Fruit fly (Drosophila melanogaster) whole organism, embryonic: ENCODE measurements around the gene ArfGAP3.

ENCODE experiments used
- Atf3 ChIP-seq: fragments of 200-800 bp; sonication (Bioruptor generic); optimal IDR thresholded peaks from 3 replicates; lab custom pipeline; 2016; ENCODE audit warnings: missing biosample characterization, missing genetic modification characterization
- Bgb ChIP-seq: fragments of 200-800 bp; sonication (Bioruptor generic); IDR thresholded peaks from 2 replicates; pipeline ENCODE4 v1.3.6; 2022; ENCODE audit warnings: missing biosample characterization, missing genetic modification characterization; ENCODE audit not compliant: partially characterized antibody
- CG11504 ChIP-seq: fragments of 200-800 bp; sonication (Bioruptor generic); optimal IDR thresholded peaks from 3 replicates; lab custom pipeline; 2019; ENCODE audit warnings: missing biosample characterization, mild to moderate bottlenecking, missing genetic modification characterization, moderate library complexity
- CG13775 ChIP-seq: fragments of 200-800 bp; sonication (Bioruptor generic); optimal IDR thresholded peaks from 3 replicates; lab custom pipeline; 2017; ENCODE audit warnings: missing biosample characterization, mild to moderate bottlenecking, missing genetic modification characterization
- CG13894 ChIP-seq: fragments of 200-800 bp; sonication (Bioruptor generic); optimal IDR thresholded peaks from 3 replicates; lab custom pipeline; 2018; ENCODE audit warnings: missing biosample characterization, mild to moderate bottlenecking, missing genetic modification characterization, moderate library complexity
- CG15073 ChIP-seq: fragments of 200-800 bp; sonication (Bioruptor generic); optimal IDR thresholded peaks from 2 replicates; lab custom pipeline; 2016; ENCODE audit warnings: missing biosample characterization, missing genetic modification characterization
- CG15514 ChIP-seq: fragments of 200-800 bp; sonication (Bioruptor generic); optimal IDR thresholded peaks from 3 replicates; lab custom pipeline; 2017; ENCODE audit warnings: missing biosample characterization, missing genetic modification characterization, mild to moderate bottlenecking, moderate library complexity, missing genetic modification reagents
- CG1647 ChIP-seq: fragments of 200-800 bp; sonication (Bioruptor generic); optimal IDR thresholded peaks from 3 replicates; lab custom pipeline; 2016; ENCODE audit warnings: missing biosample characterization, missing genetic modification characterization
- CG16813 ChIP-seq: fragments of 200-800 bp; sonication (Bioruptor generic); IDR thresholded peaks from 3 replicates; pipeline ENCODE4 v1.3.6; 2022; ENCODE audit warnings: missing biosample characterization, missing genetic modification characterization; ENCODE audit not compliant: partially characterized antibody
- CG17912 ChIP-seq: fragments of 200-800 bp; sonication (Bioruptor generic); optimal IDR thresholded peaks from 2 replicates; lab custom pipeline; 2018; ENCODE audit warnings: missing biosample characterization, mild to moderate bottlenecking, missing genetic modification characterization
- CG18476 ChIP-seq: fragments of 200-800 bp; sonication (Bioruptor generic); optimal IDR thresholded peaks from 2 replicates; lab custom pipeline; 2016; ENCODE audit warnings: missing biosample characterization, mild to moderate bottlenecking, missing genetic modification characterization
- CG2129 ChIP-seq: fragments of 200-800 bp; sonication (Bioruptor generic); IDR thresholded peaks from 2 replicates; pipeline ENCODE4 v1.3.6; 2022; ENCODE audit warnings: missing biosample characterization, missing genetic modification characterization; ENCODE audit not compliant: partially characterized antibody
- CG2202 ChIP-seq: fragments of 200-800 bp; sonication (Bioruptor generic); optimal IDR thresholded peaks from 2 replicates; lab custom pipeline; 2018; ENCODE audit warnings: missing biosample characterization, mild to moderate bottlenecking, missing genetic modification characterization
- CG2678 ChIP-seq: fragments of 200-800 bp; sonication (Bioruptor generic); optimal IDR thresholded peaks from 3 replicates; lab custom pipeline; 2019; ENCODE audit warnings: missing biosample characterization, mild to moderate bottlenecking, missing genetic modification characterization, moderate library complexity
- CG32772 ChIP-seq: fragments of 200-800 bp; sonication (Bioruptor generic); IDR thresholded peaks from 2 replicates; pipeline ENCODE4 v1.3.6; 2022; ENCODE audit warnings: missing biosample characterization, missing genetic modification characterization
- CG33213 ChIP-seq: fragments of 200-800 bp; sonication (Bioruptor generic); optimal IDR thresholded peaks from 3 replicates; lab custom pipeline; 2016; ENCODE audit warnings: missing biosample characterization, missing genetic modification characterization
- CG4360 ChIP-seq: fragments of 200-800 bp; sonication (Bioruptor generic); IDR thresholded peaks from 2 replicates; pipeline ENCODE4 v1.3.6; 2022; ENCODE audit warnings: missing biosample characterization, missing genetic modification characterization
- CG4820 ChIP-seq: fragments of 200-800 bp; sonication (Bioruptor generic); optimal IDR thresholded peaks from 3 replicates; lab custom pipeline; 2016; ENCODE audit warnings: missing biosample characterization, missing genetic modification characterization
- CG5180 ChIP-seq: fragments of 200-800 bp; sonication (Bioruptor generic); optimal IDR thresholded peaks from 3 replicates; lab custom pipeline; 2017; ENCODE audit warnings: missing biosample characterization, missing genetic modification characterization, mild to moderate bottlenecking, moderate library complexity, missing genetic modification reagents
- CG9876 ChIP-seq: fragments of 200-800 bp; sonication (Bioruptor generic); optimal IDR thresholded peaks from 2 replicates; lab custom pipeline; 2016; ENCODE audit warnings: missing biosample characterization, missing genetic modification characterization
- CTCF ChIP-seq: fragments of 200-800 bp; sonication (Bioruptor generic); optimal IDR thresholded peaks from 2 replicates; lab custom pipeline; 2017; ENCODE audit warnings: missing biosample characterization, mild to moderate bottlenecking, missing genetic modification characterization, moderate library complexity
- Dad ChIP-seq: fragments of 200-800 bp; sonication (Bioruptor generic); optimal IDR thresholded peaks from 3 replicates; lab custom pipeline; 2016; ENCODE audit warnings: missing biosample characterization, missing genetic modification characterization
- Deaf1 ChIP-seq: fragments of 200-800 bp; optimal IDR thresholded peaks from 3 replicates; lab custom pipeline; 2019; ENCODE audit warnings: missing biosample characterization, mild to moderate bottlenecking, missing genetic modification characterization, moderate library complexity
- Eip74EF ChIP-seq, 2 experiments: fragments of 200-800 bp in 1 of 2; fragments of >200 bp in 1 of 2; sonication (Bioruptor generic) in 1 of 2; optimal IDR thresholded peaks; 2 replicates each; lab custom pipeline; 2017 to 2019; ENCODE audit warnings: missing biosample characterization in 2 of 2, missing genetic modification characterization in 2 of 2, mild to moderate bottlenecking in 1 of 2, moderate library complexity in 1 of 2
- Ets65A ChIP-seq: fragments of 200-800 bp; sonication (Bioruptor generic); peaks from one replicate; lab custom pipeline; 2016; ENCODE audit warnings: missing biosample characterization, missing genetic modification characterization
- Ets97D ChIP-seq: fragments of 200-800 bp; sonication (Bioruptor generic); optimal IDR thresholded peaks from 3 replicates; lab custom pipeline; 2016; ENCODE audit warnings: missing biosample characterization, missing genetic modification characterization
- Hr51 ChIP-seq, 2 experiments: fragments of 200-800 bp; sonication (Bioruptor generic); optimal IDR thresholded peaks; 2 replicates in 1 of 2; 3 replicates in 1 of 2; lab custom pipeline; 2016 to 2018; ENCODE audit warnings: missing biosample characterization in 2 of 2, missing genetic modification characterization in 2 of 2, mild to moderate bottlenecking in 1 of 2, moderate library complexity in 1 of 2
- MESR4 ChIP-seq: fragments of 200-800 bp; sonication (Bioruptor generic); optimal IDR thresholded peaks from 2 replicates; lab custom pipeline; 2018; ENCODE audit warnings: missing biosample characterization, mild to moderate bottlenecking, missing genetic modification characterization, moderate library complexity
- Opbp ChIP-seq: fragments of 200-800 bp; sonication (Bioruptor generic); IDR thresholded peaks from 3 replicates; pipeline ENCODE4 v1.3.6; 2022; ENCODE audit warnings: missing biosample characterization, missing genetic modification characterization; ENCODE audit not compliant: partially characterized antibody
- abd-A ChIP-seq: fragments of 200-800 bp; sonication (Bioruptor generic); optimal IDR thresholded peaks from 3 replicates; lab custom pipeline; 2019; ENCODE audit warnings: missing biosample characterization, mild to moderate bottlenecking, missing genetic modification characterization, moderate library complexity
- amos ChIP-seq: fragments of 200-800 bp; sonication (Bioruptor generic); IDR thresholded peaks from 2 replicates; pipeline ENCODE4 v1.3.6; 2022; ENCODE audit warnings: missing biosample characterization, missing genetic modification characterization; ENCODE audit not compliant: partially characterized antibody
- ash1 ChIP-seq: fragments of 200-800 bp; sonication (Bioruptor generic); optimal IDR thresholded peaks from 2 replicates; lab custom pipeline; 2018; ENCODE audit warnings: missing biosample characterization, mild to moderate bottlenecking, missing genetic modification characterization
- az2 ChIP-seq: fragments of 200-800 bp; sonication (Bioruptor generic); optimal IDR thresholded peaks from 3 replicates; lab custom pipeline; 2016; ENCODE audit warnings: missing biosample characterization, missing genetic modification characterization
- cas ChIP-seq: fragments of 200-800 bp; sonication (Bioruptor generic); IDR thresholded peaks from 2 replicates; pipeline ENCODE4 v1.3.6; 2022; ENCODE audit warnings: missing biosample characterization, missing genetic modification characterization
- chif ChIP-seq, 2 experiments: fragments of 200-800 bp; sonication (Bioruptor generic); optimal IDR thresholded peaks; 3 replicates each; lab custom pipeline; 2016; ENCODE audit warnings: missing biosample characterization in 2 of 2, missing genetic modification characterization in 2 of 2
- dimm ChIP-seq: fragments of 200-800 bp; sonication (Bioruptor generic); IDR thresholded peaks from 2 replicates; pipeline ENCODE4 v1.3.6; 2022; ENCODE audit warnings: missing biosample characterization, missing genetic modification characterization
- gcm ChIP-seq: fragments of 200-800 bp; sonication (Bioruptor generic); optimal IDR thresholded peaks from 2 replicates; lab custom pipeline; 2019; ENCODE audit warnings: missing biosample characterization, mild to moderate bottlenecking, missing genetic modification characterization, moderate library complexity
- gcm2 ChIP-seq: fragments of 200-800 bp; sonication (Bioruptor generic); optimal IDR thresholded peaks from 2 replicates; lab custom pipeline; 2016; ENCODE audit warnings: missing biosample characterization, missing genetic modification characterization
- gfzf ChIP-seq: fragments of 200-800 bp; sonication (Bioruptor generic); optimal IDR thresholded peaks from 2 replicates; lab custom pipeline; 2016; ENCODE audit warnings: missing biosample characterization, mild to moderate bottlenecking, missing genetic modification characterization, moderate library complexity
- gro ChIP-seq: fragments of 200-800 bp; sonication (Bioruptor generic); optimal IDR thresholded peaks from 2 replicates; lab custom pipeline; 2016; ENCODE audit warnings: missing biosample characterization, missing genetic modification characterization
- nerfin-1 ChIP-seq: fragments of 200-800 bp; sonication (Bioruptor generic); optimal IDR thresholded peaks from 3 replicates; lab custom pipeline; 2019; ENCODE audit warnings: missing biosample characterization, mild to moderate bottlenecking, missing genetic modification characterization, moderate library complexity
- onecut ChIP-seq: fragments of 200-800 bp; sonication (Bioruptor generic); IDR thresholded peaks from 2 replicates; pipeline ENCODE4 v1.3.6; 2022; ENCODE audit warnings: missing biosample characterization, missing genetic modification characterization
- pb ChIP-seq: fragments of 200-800 bp; sonication (Bioruptor generic); optimal IDR thresholded peaks from 3 replicates; lab custom pipeline; 2016; ENCODE audit warnings: missing biosample characterization, missing genetic modification characterization
- pros ChIP-seq: fragments of 200-800 bp; sonication (Bioruptor generic); optimal IDR thresholded peaks from 3 replicates; lab custom pipeline; 2019; ENCODE audit warnings: missing biosample characterization, mild to moderate bottlenecking, missing genetic modification characterization, moderate library complexity
- pum ChIP-seq: fragments of 200-800 bp; sonication (Bioruptor generic); optimal IDR thresholded peaks from 2 replicates; lab custom pipeline; 2016; ENCODE audit warnings: missing biosample characterization, missing genetic modification characterization
- pzg ChIP-seq: fragments of 200-800 bp; sonication (Bioruptor generic); optimal IDR thresholded peaks from 3 replicates; lab custom pipeline; 2018; ENCODE audit warnings: missing biosample characterization, mild to moderate bottlenecking, missing genetic modification characterization, moderate library complexity
- rib ChIP-seq: fragments of 200-800 bp; sonication (Bioruptor generic); IDR thresholded peaks from 2 replicates; pipeline ENCODE4 v1.3.6; 2022; ENCODE audit warnings: missing biosample characterization, missing genetic modification characterization
- scrt ChIP-seq: fragments of 200-800 bp; sonication (Bioruptor generic); optimal IDR thresholded peaks from 2 replicates; lab custom pipeline; 2018; ENCODE audit warnings: missing biosample characterization, mild to moderate bottlenecking, missing genetic modification characterization, moderate library complexity
- seq ChIP-seq: fragments of 200-800 bp; sonication (Bioruptor generic); IDR thresholded peaks from 2 replicates; pipeline ENCODE4 v1.3.6; 2022; ENCODE audit warnings: missing biosample characterization, missing genetic modification characterization
- sna ChIP-seq: fragments of 200-800 bp; sonication (Bioruptor generic); IDR thresholded peaks from 2 replicates; pipeline ENCODE4 v1.3.6; 2022; ENCODE audit warnings: missing biosample characterization, missing genetic modification characterization; ENCODE audit not compliant: partially characterized antibody
- tap ChIP-seq: fragments of 200-800 bp; optimal IDR thresholded peaks from 3 replicates; lab custom pipeline; 2019; ENCODE audit warnings: missing biosample characterization, mild to moderate bottlenecking, missing genetic modification characterization, moderate library complexity

ArfGAP3 gene

dm6 chr3L:22749987-22750386 lies 32.6 kb upstream of the ArfGAP3 start:
- no peak for TF ChIP-seq CG2678
- TF ChIP-seq Bgb (GFP tag; lab: Robert Waterston, UW), result no peak
- no peak for TF ChIP-seq sna (GFP tag; lab: Robert Waterston, UW)
- no peak for TF ChIP-seq Ets97D (GFP tag; lab: Kevin White, UChicago)
- no peak for TF ChIP-seq gcm2
- no peak for TF ChIP-seq gro (GFP tag; lab: Kevin White, UChicago)
- TF ChIP-seq gcm (GFP tag; lab: Kevin White, UChicago), result no peak
- TF ChIP-seq Dad, result no peak
- TF ChIP-seq CG4360 (GFP tag; lab: Robert Waterston, UW), result no peak
- TF ChIP-seq pros, result no peak
- no peak for TF ChIP-seq CG32772 (GFP tag; lab: Robert Waterston, UW)
- peak; percentile 66 for TF ChIP-seq CG11504 (tag; lab: Kevin White, UChicago)
- no peak for TF ChIP-seq rib (GFP tag; lab: Robert Waterston, UW)
- no peak for TF ChIP-seq CG2202 (tag; lab: Kevin White, UChicago)
- TF ChIP-seq Deaf1 (tag; lab: Kevin White, UChicago), result peak; percentile 3
- TF ChIP-seq CG15073 (GFP tag; lab: Kevin White, UChicago), result no peak
- no peak for TF ChIP-seq az2 (GFP tag; lab: Kevin White, UChicago)
- no peak for TF ChIP-seq Eip74EF (GFP tag; optimal IDR thresholded peaks at IDR 0.05; lab: Kevin White, UChicago)
- TF ChIP-seq seq, result no peak
- no peak for TF ChIP-seq chif (GFP tag; optimal IDR thresholded peaks at IDR 0.05; lab: Kevin White, UChicago)
- TF ChIP-seq CG13894 (tag; lab: Kevin White, UChicago), result peak; percentile 29
- no peak for TF ChIP-seq pb
- TF ChIP-seq nerfin-1 (tag; lab: Kevin White, UChicago), result peak; percentile 7
- no peak for TF ChIP-seq CG1647 (GFP tag; lab: Kevin White, UChicago)
- peak; percentile 41 for TF ChIP-seq Ets65A (GFP tag; lab: Kevin White, UChicago)
- no peak for TF ChIP-seq Atf3
- peak; percentile 97 for TF ChIP-seq onecut (GFP tag; lab: Robert Waterston, UW)
- TF ChIP-seq ash1 (GFP tag; lab: Kevin White, UChicago), result no peak
- no peak for TF ChIP-seq CG13775 (GFP tag; lab: Kevin White, UChicago)
- TF ChIP-seq cas (GFP tag; lab: Robert Waterston, UW), result no peak
- peak in 1 of 2 experiments; percentile 5 for TF ChIP-seq Hr51 (GFP tag; optimal IDR thresholded peaks at IDR 0.05; lab: Kevin White, UChicago)
- no peak for TF ChIP-seq CG9876 (GFP tag; lab: Kevin White, UChicago)

dm6 chr3L:22749147-22749550 lies 31.8 kb upstream of the ArfGAP3 start, which contains the start of gene SPoCk:
Gene SPoCk (plus strand): TSS chr3L:22749444.
- no peak for TF ChIP-seq tap (tag; lab: Kevin White, UChicago)
- TF ChIP-seq pzg (GFP tag; lab: Kevin White, UChicago), result peak; percentile 62
- TF ChIP-seq pum, result no peak
- no peak for TF ChIP-seq CG4820 (GFP tag; lab: Kevin White, UChicago)
- TF ChIP-seq MESR4 (GFP tag; lab: Kevin White, UChicago), result peak; percentile 15
- peak; percentile 55; the same call in 1 of the 2 replicates for TF ChIP-seq amos (GFP tag; lab: Robert Waterston, UW)
- TF ChIP-seq Opbp (GFP tag; lab: Robert Waterston, UW), result 0 out of 3 replicates have a peak, but pooled peaks have one; percentile 22
- TF ChIP-seq abd-A (tag; lab: Kevin White, UChicago), result peak; percentile 1
- peak; percentile 13 for TF ChIP-seq CG33213 (GFP tag; lab: Kevin White, UChicago)
- peak; percentile 63 for TF ChIP-seq CTCF
- TF ChIP-seq CG18476 (GFP tag; lab: Kevin White, UChicago), result no peak
- peak; percentile 97 for TF ChIP-seq CG5180 (GFP tag; lab: Kevin White, UChicago)
- peak; percentile 20 for TF ChIP-seq scrt
- TF ChIP-seq Ets65A (GFP tag; lab: Kevin White, UChicago), result peak; percentile 52
- no peak for TF ChIP-seq CG17912 (GFP tag; lab: Kevin White, UChicago)
- TF ChIP-seq CG2129, result no peak
- peak; percentile 74 for TF ChIP-seq gfzf (GFP tag; lab: Kevin White, UChicago)
- peak; percentile 52 for TF ChIP-seq CG15514 (GFP tag; lab: Kevin White, UChicago)
- no peak for TF ChIP-seq dimm (GFP tag; lab: Robert Waterston, UW)
- peak; percentile 17; the same call in 1 of the 3 replicates for TF ChIP-seq CG16813
